Fruit fly (Drosophila melanogaster) whole organism, embryonic: ENCODE results near the gene mRpS18B.

Experiments used
- Adf1 ChIP-seq: fragments of 200-800 bp; sonication (Bioruptor generic); IDR thresholded peaks from 2 replicates; pipeline ENCODE4 v1.3.6; 2022; ENCODE audit warnings: missing biosample characterization, missing genetic modification characterization
- CG10267 ChIP-seq: fragments of 200-800 bp; sonication (Bioruptor generic); optimal IDR thresholded peaks from 2 replicates; lab custom pipeline; 2018; ENCODE audit warnings: missing biosample characterization, mild to moderate bottlenecking, missing genetic modification characterization, moderate library complexity
- CG12391 ChIP-seq: fragments of 200-800 bp; sonication (Bioruptor generic); optimal IDR thresholded peaks from 3 replicates; lab custom pipeline; 2018; ENCODE audit warnings: missing biosample characterization, mild to moderate bottlenecking, missing genetic modification characterization, moderate library complexity
- CG13296 ChIP-seq: fragments of 200-800 bp; sonication (Bioruptor generic); optimal IDR thresholded peaks from 3 replicates; lab custom pipeline; 2018; ENCODE audit warnings: missing biosample characterization, mild to moderate bottlenecking, missing genetic modification characterization
- CG13894 ChIP-seq: fragments of 200-800 bp; sonication (Bioruptor generic); optimal IDR thresholded peaks from 3 replicates; lab custom pipeline; 2018; ENCODE audit warnings: missing biosample characterization, mild to moderate bottlenecking, missing genetic modification characterization, moderate library complexity
- CG14441 ChIP-seq: fragments of 200-800 bp; sonication (Bioruptor generic); IDR thresholded peaks from 2 replicates; pipeline ENCODE4 v1.3.6; 2022; ENCODE audit warnings: missing biosample characterization, missing genetic modification characterization
- CG1603 ChIP-seq: fragments of 200-800 bp; sonication (Bioruptor generic); optimal IDR thresholded peaks from 2 replicates; lab custom pipeline; 2019; ENCODE audit warnings: missing biosample characterization, mild to moderate bottlenecking, missing genetic modification characterization, moderate library complexity
- CG17186 ChIP-seq: fragments of 200-800 bp; sonication (Bioruptor generic); optimal IDR thresholded peaks from 3 replicates; lab custom pipeline; 2017; ENCODE audit warnings: missing biosample characterization, missing genetic modification reagents, missing genetic modification characterization
- CG17328 ChIP-seq: fragments of 200-800 bp; sonication (Bioruptor generic); IDR thresholded peaks from 2 replicates; pipeline ENCODE4 v1.3.6; 2022; ENCODE audit warnings: missing biosample characterization, missing genetic modification characterization
- CG17385 ChIP-seq: fragments of 200-800 bp; sonication (Bioruptor generic); optimal IDR thresholded peaks from 3 replicates; lab custom pipeline; 2018; ENCODE audit warnings: missing biosample characterization, mild to moderate bottlenecking, missing genetic modification characterization
- CG17829 ChIP-seq: fragments of 200-800 bp; optimal IDR thresholded peaks from 2 replicates; lab custom pipeline; 2019; ENCODE audit warnings: missing biosample characterization, mild to moderate bottlenecking, missing genetic modification characterization, moderate library complexity
- CG32767 ChIP-seq: fragments of 200-800 bp; sonication (Bioruptor generic); IDR thresholded peaks from 2 replicates; pipeline ENCODE4 v1.3.6; 2022; ENCODE audit warnings: missing biosample characterization, missing genetic modification characterization
- CG4424 ChIP-seq: fragments of 200-800 bp; sonication (Bioruptor generic); optimal IDR thresholded peaks from 3 replicates; lab custom pipeline; 2016; ENCODE audit warnings: missing biosample characterization, missing genetic modification characterization
- CG4730 ChIP-seq: fragments of 200-800 bp; sonication (Bioruptor generic); IDR thresholded peaks from 2 replicates; pipeline ENCODE4 v1.3.6; 2022; ENCODE audit warnings: missing biosample characterization, missing genetic modification characterization
- CG6272 ChIP-seq: fragments of 200-800 bp; sonication (Bioruptor generic); IDR thresholded peaks from 2 replicates; pipeline ENCODE4 v1.3.6; 2022; ENCODE audit warnings: missing biosample characterization, missing genetic modification characterization
- CG7556 ChIP-seq: fragments of 200-800 bp; sonication (Bioruptor generic); optimal IDR thresholded peaks from 2 replicates; lab custom pipeline; 2017; ENCODE audit warnings: missing biosample characterization, mild to moderate bottlenecking, missing genetic modification characterization
- CG7745 ChIP-seq: fragments of 200-800 bp; sonication (Bioruptor generic); optimal IDR thresholded peaks from 2 replicates; lab custom pipeline; 2018; ENCODE audit warnings: missing biosample characterization, mild to moderate bottlenecking, missing genetic modification characterization, moderate library complexity
- CG8290 ChIP-seq, 3 experiments: fragments of 200-800 bp; sonication (Bioruptor generic); optimal IDR thresholded peaks; 2 replicates each; lab custom pipeline; 2016 to 2019; ENCODE audit warnings: missing biosample characterization in 3 of 3, missing genetic modification characterization in 3 of 3, mild to moderate bottlenecking in 2 of 3, moderate library complexity in 1 of 3
- CG8478 ChIP-seq: fragments of >200 bp; optimal IDR thresholded peaks from 2 replicates; lab custom pipeline; 2018
- CG8765 ChIP-seq: fragments of 200-800 bp; sonication (Bioruptor generic); IDR thresholded peaks from 2 replicates; pipeline ENCODE4 v1.3.6; 2022; ENCODE audit warnings: missing biosample characterization, missing genetic modification characterization
- CG9437 ChIP-seq: fragments of 200-800 bp; sonication (Bioruptor generic); optimal IDR thresholded peaks from 2 replicates; lab custom pipeline; 2018; ENCODE audit warnings: missing biosample characterization, mild to moderate bottlenecking, missing genetic modification characterization
- CG9727 ChIP-seq: fragments of 200-800 bp; sonication (Bioruptor generic); optimal IDR thresholded peaks from 3 replicates; lab custom pipeline; 2017; ENCODE audit warnings: missing biosample characterization, mild to moderate bottlenecking, missing genetic modification characterization
- CkIIα-i1 ChIP-seq: fragments of 200-800 bp; sonication (Bioruptor generic); IDR thresholded peaks from 2 replicates; pipeline ENCODE4 v1.3.6; 2022; ENCODE audit warnings: missing biosample characterization, missing genetic modification characterization
- CrebB ChIP-seq: fragments of 200-800 bp; sonication (Bioruptor generic); optimal IDR thresholded peaks from 3 replicates; lab custom pipeline; 2018; ENCODE audit warnings: missing biosample characterization, mild to moderate bottlenecking, missing genetic modification characterization
- Dbx ChIP-seq: fragments of 200-800 bp; sonication (Bioruptor generic); IDR thresholded peaks from 3 replicates; pipeline ENCODE4 v1.3.6; 2022; ENCODE audit warnings: missing biosample characterization, missing genetic modification characterization
- Dll ChIP-seq: fragments of 200-800 bp; sonication (Bioruptor generic); IDR thresholded peaks from 4 replicates; pipeline ENCODE4 v1.3.6; 2022; ENCODE audit warnings: missing biosample characterization, missing genetic modification characterization; ENCODE audit not compliant: partially characterized antibody
- Ets97D ChIP-seq: fragments of 200-800 bp; sonication (Bioruptor generic); optimal IDR thresholded peaks from 3 replicates; lab custom pipeline; 2016; ENCODE audit warnings: missing biosample characterization, missing genetic modification characterization
- Hand ChIP-seq: fragments of 200-800 bp; sonication (Bioruptor generic); optimal IDR thresholded peaks from 2 replicates; lab custom pipeline; 2017; ENCODE audit warnings: mild to moderate bottlenecking, missing biosample characterization, missing genetic modification reagents, missing genetic modification characterization
- Jarid2 ChIP-seq: fragments of 200-800 bp; sonication (Bioruptor generic); optimal IDR thresholded peaks from 3 replicates; lab custom pipeline; 2017; ENCODE audit warnings: mild to moderate bottlenecking, missing biosample characterization, missing genetic modification reagents, missing genetic modification characterization
- Oli ChIP-seq: fragments of 200-800 bp; sonication (Bioruptor generic); optimal IDR thresholded peaks from 2 replicates; lab custom pipeline; 2018; ENCODE audit warnings: missing biosample characterization, mild to moderate bottlenecking, missing genetic modification characterization, moderate library complexity
- Pdp1 ChIP-seq, 2 experiments: fragments of 200-800 bp; sonication (Bioruptor generic); optimal IDR thresholded peaks; 3 replicates each; lab custom pipeline; 2016; ENCODE audit warnings: missing biosample characterization in 2 of 2, missing genetic modification characterization in 2 of 2, mild to moderate bottlenecking in 1 of 2, moderate library complexity in 1 of 2
- Trl ChIP-seq, 3 experiments: fragments of >200 bp in 2 of 3; fragments of 200-800 bp in 1 of 3; sonication (Bioruptor generic) in 1 of 3; optimal IDR thresholded peaks; 2 replicates in 1 of 3; 3 replicates in 2 of 3; lab custom pipeline; 2016 to 2017; ENCODE audit warnings: missing biosample characterization in 1 of 3, missing genetic modification characterization in 1 of 3
- Xbp1 ChIP-seq: fragments of 200-800 bp; sonication (Bioruptor generic); optimal IDR thresholded peaks from 3 replicates; lab custom pipeline; 2016; ENCODE audit warnings: missing biosample characterization, mild to moderate bottlenecking, missing genetic modification characterization
- al ChIP-seq: fragments of 200-800 bp; sonication (Bioruptor generic); IDR thresholded peaks from 2 replicates; pipeline ENCODE4 v1.3.6; 2022; ENCODE audit warnings: missing biosample characterization, missing genetic modification characterization
- caup ChIP-seq: fragments of 200-800 bp; sonication (Bioruptor generic); optimal IDR thresholded peaks from 3 replicates; lab custom pipeline; 2017; ENCODE audit warnings: missing biosample characterization, mild to moderate bottlenecking, missing genetic modification characterization, moderate library complexity; ENCODE audit not compliant: severe bottlenecking
- chm ChIP-seq: fragments of 200-800 bp; sonication (Bioruptor generic); IDR thresholded peaks from 2 replicates; pipeline ENCODE4 v1.3.6; 2022; ENCODE audit warnings: missing biosample characterization, missing genetic modification characterization
- dysf ChIP-seq: fragments of 200-800 bp; sonication (Bioruptor generic); IDR thresholded peaks from 3 replicates; pipeline ENCODE4 v1.3.6; 2022; ENCODE audit warnings: missing biosample characterization, missing genetic modification characterization
- fu2 ChIP-seq: fragments of 200-800 bp; sonication (Bioruptor generic); optimal IDR thresholded peaks from 2 replicates; lab custom pipeline; 2016; ENCODE audit warnings: missing biosample characterization, missing genetic modification characterization
- her ChIP-seq: fragments of 200-800 bp; sonication (Bioruptor generic); optimal IDR thresholded peaks from 2 replicates; lab custom pipeline; 2016; ENCODE audit warnings: missing biosample characterization, missing genetic modification characterization
- luna ChIP-seq: fragments of 200-800 bp; sonication (Bioruptor generic); optimal IDR thresholded peaks from 2 replicates; lab custom pipeline; 2016; ENCODE audit warnings: missing biosample characterization, missing genetic modification characterization
- mld ChIP-seq: fragments of 200-800 bp; sonication (Bioruptor generic); IDR thresholded peaks from 3 replicates; pipeline ENCODE4 v1.3.6; 2022; ENCODE audit warnings: missing biosample characterization, missing genetic modification characterization; ENCODE audit not compliant: partially characterized antibody
- sima ChIP-seq: fragments of 200-800 bp; sonication (Bioruptor generic); optimal IDR thresholded peaks from 2 replicates; lab custom pipeline; 2016; ENCODE audit warnings: missing biosample characterization, missing genetic modification characterization
- sisA ChIP-seq: fragments of 200-800 bp; sonication (Bioruptor generic); IDR thresholded peaks from 2 replicates; pipeline ENCODE4 v1.3.6; 2022; ENCODE audit warnings: missing biosample characterization, missing genetic modification characterization
- stc ChIP-seq: fragments of 200-800 bp; sonication (Bioruptor generic); IDR thresholded peaks from 2 replicates; pipeline ENCODE4 v1.3.6; 2022; ENCODE audit warnings: missing biosample characterization, missing genetic modification characterization
- stwl ChIP-seq: fragments of 200-800 bp; sonication (Bioruptor generic); optimal IDR thresholded peaks from 3 replicates; lab custom pipeline; 2018; ENCODE audit warnings: missing biosample characterization, mild to moderate bottlenecking, missing genetic modification characterization, moderate library complexity
- vvl ChIP-seq: fragments of 200-800 bp; sonication (Bioruptor generic); IDR thresholded peaks from 2 replicates; pipeline ENCODE4 v1.3.6; 2022; ENCODE audit warnings: missing biosample characterization, missing genetic modification characterization
- zen ChIP-seq: fragments of 200-800 bp; sonication (Bioruptor generic); optimal IDR thresholded peaks from 3 replicates; lab custom pipeline; 2018; ENCODE audit warnings: missing biosample characterization, mild to moderate bottlenecking, missing genetic modification characterization, moderate library complexity
- zf30C ChIP-seq: fragments of 200-800 bp; sonication (Bioruptor generic); optimal IDR thresholded peaks from 3 replicates; lab custom pipeline; 2018; ENCODE audit warnings: missing biosample characterization, mild to moderate bottlenecking, missing genetic modification characterization

mRpS18B gene

dm6 chr2L:20082965-20083855 is 13.8 kb downstream of the mRpS18B start (continued):
- peak; percentile 23 for TF ChIP-seq CG1603 (tag; lab: Kevin White, UChicago)
- TF ChIP-seq Dbx (GFP tag; lab: Robert Waterston, UW) = no peak
- TF ChIP-seq CG32767 = no peak
- TF ChIP-seq CG10267 = no peak
- TF ChIP-seq dysf (GFP tag; lab: Robert Waterston, UW) = peak; percentile 50
- TF ChIP-seq CG17385 = peak; percentile 41
- TF ChIP-seq sima = no peak
- no peak for TF ChIP-seq CG7745
- TF ChIP-seq Ets97D (GFP tag; lab: Kevin White, UChicago) = no peak
- no peak for TF ChIP-seq sisA (GFP tag; lab: Robert Waterston, UW)
- TF ChIP-seq Trl (optimal IDR thresholded peaks at IDR 0.05; lab: Kevin White, UChicago) = no peak
- no peak for TF ChIP-seq Trl (GFP tag; optimal IDR thresholded peaks at IDR 0.05; lab: Kevin White, UChicago)
- TF ChIP-seq al (GFP tag; lab: Robert Waterston, UW) = no peak
- no peak for TF ChIP-seq CG4730 (GFP tag; lab: Robert Waterston, UW)
- no peak for TF ChIP-seq stc (GFP tag; lab: Robert Waterston, UW)
- no peak for TF ChIP-seq luna (GFP tag; lab: Kevin White, UChicago)
- peak; percentile 29 for TF ChIP-seq CG7556
- no peak for TF ChIP-seq CG17186
- TF ChIP-seq CG9437 = peak; percentile 91
- TF ChIP-seq CG8765 = no peak
- TF ChIP-seq Adf1 = peak; percentile 27; the same call in 1 of the 2 replicates
- TF ChIP-seq CG14441 (GFP tag; lab: Robert Waterston, UW) = 0 out of 2 replicates have a peak, but pooled peaks have one; percentile 8
- TF ChIP-seq Jarid2 = no peak
- no peak for TF ChIP-seq vvl (GFP tag; lab: Robert Waterston, UW)
- TF ChIP-seq Pdp1 (GFP tag; optimal IDR thresholded peaks at IDR 0.05; lab: Kevin White, UChicago) = peak in 1 of 2 experiments; percentile 85
- no peak for TF ChIP-seq CG8290 (GFP tag; optimal IDR thresholded peaks at IDR 0.05; lab: Kevin White, UChicago)
- no peak for TF ChIP-seq CG8290 (tag; optimal IDR thresholded peaks at IDR 0.05; lab: Kevin White, UChicago)
- no peak for TF ChIP-seq Xbp1 (GFP tag; lab: Kevin White, UChicago)
- no peak for TF ChIP-seq CG4424 (GFP tag; lab: Kevin White, UChicago)
- TF ChIP-seq zen (tag; lab: Kevin White, UChicago) = no peak
- TF ChIP-seq fu2 = no peak
- TF ChIP-seq CkIIα-i1 (GFP tag; lab: Robert Waterston, UW) = no peak
- no peak for TF ChIP-seq stwl
- TF ChIP-seq CG17328 (GFP tag; lab: Robert Waterston, UW) = no peak
- TF ChIP-seq her (GFP tag; lab: Kevin White, UChicago) = no peak
- no peak for TF ChIP-seq chm (GFP tag; lab: Robert Waterston, UW)
- no peak for TF ChIP-seq CrebB
- TF ChIP-seq CG13894 (tag; lab: Kevin White, UChicago) = no peak
- TF ChIP-seq CG9727 = no peak
- TF ChIP-seq Dll (GFP tag; lab: Robert Waterston, UW) = no peak
- peak; percentile 9 for TF ChIP-seq CG12391 (tag; lab: Kevin White, UChicago)
- no peak for TF ChIP-seq Hand (GFP tag; lab: Kevin White, UChicago)
- no peak for TF ChIP-seq CG6272 (GFP tag; lab: Robert Waterston, UW)
- TF ChIP-seq Oli (tag; lab: Kevin White, UChicago) = peak; percentile 10
- no peak for TF ChIP-seq mld (GFP tag; lab: Robert Waterston, UW)
- TF ChIP-seq CG17829 (tag; lab: Kevin White, UChicago) = no peak
- no peak for TF ChIP-seq CG13296
- peak; percentile 55 for TF ChIP-seq zf30C (GFP tag; lab: Kevin White, UChicago)
- no peak for TF ChIP-seq CG8478 (lab: Kevin White, UChicago)
- no peak for TF ChIP-seq caup
